Worm (Caenorhabditis elegans): ENCODE data around the gene snr-6.

DNA sequence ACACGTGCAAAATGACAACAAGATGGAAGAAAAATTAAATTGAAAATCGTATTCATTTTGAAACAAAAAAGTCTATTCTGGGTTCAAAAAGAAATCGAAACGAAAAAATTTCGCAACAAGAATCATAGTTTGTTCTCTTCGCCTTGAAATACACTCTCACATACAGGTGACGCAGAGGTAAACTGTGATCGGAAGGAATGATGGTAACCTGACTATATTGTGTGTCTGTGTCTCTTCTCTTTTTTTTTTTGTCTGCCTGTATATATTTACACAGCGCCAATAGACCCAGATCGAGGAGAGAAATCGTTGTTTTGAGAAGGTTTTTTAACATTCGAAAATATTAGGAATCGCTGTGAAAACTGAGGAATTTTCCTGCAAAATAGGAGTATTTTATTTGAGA is 5.4 kb downstream of the snr-6 start:
- TF ChIP-seq F13C5.2 (tag; optimal IDR thresholded peaks at IDR 0.05) = no peak
- TF ChIP-seq ama-1 (optimal IDR thresholded peaks at IDR 0.05) = no peak
- TF ChIP-seq ceh-13 (GFP tag; optimal IDR thresholded peaks at IDR 0.05) = no peak
- TF ChIP-seq hmbx-1 (tag; optimal IDR thresholded peaks at IDR 0.05) = no peak
- no peak for TF ChIP-seq tra-4 (tag; optimal IDR thresholded peaks at IDR 0.05)
- no peak for TF ChIP-seq sea-1 (GFP tag; conservative IDR thresholded peaks at IDR 0.05)
- TF ChIP-seq ets-7 (tag; optimal IDR thresholded peaks at IDR 0.05) = no peak
- no peak for TF ChIP-seq aly-1 (tag; optimal IDR thresholded peaks at IDR 0.05)
- no peak for TF ChIP-seq tbx-37 (GFP tag; conservative IDR thresholded peaks at IDR 0.05)

All from whole organism, early embryonic.